Worm (Caenorhabditis elegans): Measurements from ENCODE around the gene lap-2.

Gene lap-2

DNA sequence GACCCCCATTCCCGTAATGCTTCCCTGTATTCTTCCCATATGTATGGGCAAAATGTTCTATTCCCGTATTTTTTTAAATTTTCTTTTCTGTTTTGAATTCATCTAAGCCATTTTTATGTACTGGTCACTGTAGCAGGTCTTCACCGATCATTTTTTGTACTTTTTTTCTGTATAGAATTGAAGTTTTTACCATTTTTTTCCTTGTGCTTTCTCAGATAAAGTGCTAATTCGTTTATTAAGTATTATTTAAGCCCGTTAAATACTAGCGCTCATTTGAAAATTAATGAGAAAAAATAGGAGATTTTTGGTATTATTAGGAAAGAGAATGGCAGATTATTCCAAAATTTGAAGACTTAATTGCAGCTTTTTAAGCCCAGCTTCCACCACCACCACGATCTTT, 36.8 kb upstream of the lap-2 start:
- TF ChIP-seq aptf-3 (GFP tag; IDR thresholded peaks at IDR 0.05), result no peak
- no peak for TF ChIP-seq F57C9.4 (tag; optimal IDR thresholded peaks at IDR 0.05)
- TF ChIP-seq F33H1.4 (GFP tag; IDR thresholded peaks at IDR 0.05), result 0 out of 2 replicates have a peak, but pooled peaks have one; percentile 7
- TF ChIP-seq B0261.1 (tag; optimal IDR thresholded peaks at IDR 0.05), result no peak
- no peak for TF ChIP-seq lir-1 (GFP tag; conservative IDR thresholded peaks at IDR 0.05)
- TF ChIP-seq Y53G8AR.9 (GFP tag; conservative IDR thresholded peaks at IDR 0.05), result peak; percentile 25; the same call in 1 of the 2 replicates
- no peak for TF ChIP-seq tbp1 (GFP tag; optimal IDR thresholded peaks at IDR 0.05)
- TF ChIP-seq madf-6 (GFP tag; IDR thresholded peaks at IDR 0.05), result peak; percentile 49; the same call in 1 of the 2 replicates
- TF ChIP-seq F49E8.2 (tag; optimal IDR thresholded peaks at IDR 0.05; ENCODE audit: insufficient read depth), result peak; percentile 72
- no peak for TF ChIP-seq lin-35 (GFP tag; optimal IDR thresholded peaks at IDR 0.05)
- TF ChIP-seq lin-54 (GFP tag; optimal IDR thresholded peaks at IDR 0.05), result peak; percentile 30
- TF ChIP-seq lsl-1 (GFP tag; optimal IDR thresholded peaks at IDR 0.05), result peak; percentile 1
- no peak for TF ChIP-seq mel-28 (tag; optimal IDR thresholded peaks at IDR 0.05; ENCODE audit: borderline replicate concordance)
- TF ChIP-seq cebp-1 (GFP tag; IDR thresholded peaks at IDR 0.05), result no peak
- TF ChIP-seq cebp-1 (tag; optimal IDR thresholded peaks at IDR 0.05), result peak; percentile 19
- no peak for TF ChIP-seq ztf-28 (GFP tag; IDR thresholded peaks at IDR 0.05)
- TF ChIP-seq T26A5.8 (tag; optimal IDR thresholded peaks at IDR 0.05), result no peak
- no peak; the same call in 1 of the 2 replicates for TF ChIP-seq lin-26 (GFP tag; IDR thresholded peaks at IDR 0.05)
- no peak for TF ChIP-seq K11D2.4 (GFP tag; IDR thresholded peaks at IDR 0.05)
- TF ChIP-seq snpc-1.3 (tag; optimal IDR thresholded peaks at IDR 0.05; ENCODE audit: insufficient read depth), result peak; percentile 43
- TF ChIP-seq fkh-3 (tag; optimal IDR thresholded peaks at IDR 0.05), result no peak
- no peak for TF ChIP-seq C06A6.2 (GFP tag; conservative IDR thresholded peaks at IDR 0.05)
- no peak for TF ChIP-seq ekl-4 (GFP tag; IDR thresholded peaks at IDR 0.05)
- TF ChIP-seq mxl-1 (tag; optimal IDR thresholded peaks at IDR 0.05), result peak; percentile 20
- TF ChIP-seq snpc-4 (GFP tag; optimal IDR thresholded peaks at IDR 0.05), result no peak
- peak in 2 of 4 experiments; percentile 2 to 24 for TF ChIP-seq snpc-4 (tag; optimal IDR thresholded peaks at IDR 0.05)
- 0 out of 2 replicates have a peak, but pooled peaks have one; percentile 14 for TF ChIP-seq hmg-1.2 (GFP tag; IDR thresholded peaks at IDR 0.05)
- peak; percentile 16 for TF ChIP-seq snpc-3.4 (tag; optimal IDR thresholded peaks at IDR 0.05)
- TF ChIP-seq hsf-1 (GFP tag; IDR thresholded peaks at IDR 0.05), result peak; percentile 47; the same call in 1 of the 2 replicates
- peak; percentile 88 for TF ChIP-seq hrde-1 (tag; optimal IDR thresholded peaks at IDR 0.05; ENCODE audit: borderline replicate concordance)
- 0 out of 2 replicates have a peak, but pooled peaks have one; percentile 2 for TF ChIP-seq madf-3 (GFP tag; IDR thresholded peaks at IDR 0.05)
- TF ChIP-seq tbx-9 (tag; optimal IDR thresholded peaks at IDR 0.05; ENCODE audit: borderline replicate concordance), result no peak
- TF ChIP-seq ama-1 (optimal IDR thresholded peaks at IDR 0.05), result no peak
- TF ChIP-seq ama-1 (GFP tag; optimal IDR thresholded peaks at IDR 0.05), result peak in 1 of 2 experiments; percentile 61
- TF ChIP-seq lsy-27 (tag; optimal IDR thresholded peaks at IDR 0.05; ENCODE audit: borderline replicate concordance, insufficient read depth), result no peak
- TF ChIP-seq athp-1 (tag; optimal IDR thresholded peaks at IDR 0.05), result peak; percentile 51
- no peak for TF ChIP-seq attf-3 (GFP tag; conservative IDR thresholded peaks at IDR 0.05)
- no peak for TF ChIP-seq ceh-40 (GFP tag; IDR thresholded peaks at IDR 0.05)
- TF ChIP-seq F52B5.7 (tag; optimal IDR thresholded peaks at IDR 0.05), result no peak
- TF ChIP-seq tlf-1 (GFP tag; optimal IDR thresholded peaks at IDR 0.05), result peak; percentile 39
- no peak for TF ChIP-seq die-1 (tag; optimal IDR thresholded peaks at IDR 0.05)
- no peak for TF ChIP-seq nfyb-1 (GFP tag; IDR thresholded peaks at IDR 0.05)

Measured in whole organism, young adult.